Worm (Caenorhabditis elegans) whole organism, late embryonic: ENCODE measurements around the gene mrpl-35.

ENCODE experiments used
- fkh-6 ChIP-seq: sonication (generic microtip); optimal IDR thresholded peaks from 2 replicates; lab custom pipeline; 2016; ENCODE audit warnings: missing genetic modification characterization, missing compliant biosample characterization
- unc-42 ChIP-seq: sonication (generic microtip); optimal IDR thresholded peaks from 2 replicates; lab custom pipeline; 2016; ENCODE audit warnings: missing genotype, missing genetic modification characterization, missing compliant biosample characterization

DNA sequence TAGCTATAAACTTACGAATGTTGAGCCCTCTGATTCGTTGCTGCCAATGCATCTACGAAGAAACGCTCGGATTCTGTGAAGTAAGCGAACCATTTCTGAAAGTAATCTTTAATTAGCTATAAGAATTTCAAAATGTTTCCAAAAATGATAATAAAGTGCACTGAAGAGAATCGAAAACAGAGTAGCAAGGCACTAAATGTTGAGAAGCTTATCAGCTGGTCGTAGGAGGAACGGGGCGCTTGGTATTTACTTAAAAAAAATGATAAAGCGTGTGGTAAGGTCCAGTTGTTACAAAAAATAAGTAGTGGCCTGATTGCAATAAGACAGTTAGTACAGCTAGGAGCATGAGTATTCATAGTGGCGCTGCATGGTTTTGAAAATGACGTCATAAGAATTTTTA, 36.3 kb downstream of the mrpl-35 start, which contains the start of gene C54C6.7:
- TF ChIP-seq unc-42 = no peak
- TF ChIP-seq fkh-6 (tag; lab: Kevin White, UChicago) = no peak
